Worm (Caenorhabditis elegans): ENCODE data around the gene abu-14.

DNA sequence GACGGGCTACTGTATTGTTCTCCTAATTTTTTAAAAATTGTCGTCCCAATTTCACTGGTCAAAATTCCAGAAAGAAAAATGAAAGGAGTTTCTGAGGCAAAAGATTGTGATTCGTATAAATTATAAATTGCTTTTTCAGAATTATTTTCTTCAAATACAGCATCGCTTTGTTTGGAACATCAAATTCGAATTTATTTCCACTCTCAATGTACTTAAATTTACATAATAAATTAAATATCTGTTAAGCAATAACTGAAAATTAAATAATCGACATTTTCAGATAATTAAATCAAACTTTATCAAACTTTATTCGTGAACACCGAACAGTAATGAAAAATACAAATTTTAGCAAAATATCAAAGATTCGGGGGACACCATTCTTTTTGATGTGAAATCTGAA lies 47.7 kb upstream of the abu-14 start:
- no peak for TF ChIP-seq fos-1 (tag; optimal IDR thresholded peaks at IDR 0.05)
- no peak for TF ChIP-seq nhr-23 (tag; optimal IDR thresholded peaks at IDR 0.05)
- no peak for TF ChIP-seq lin-15B (tag; optimal IDR thresholded peaks at IDR 0.05)
- TF ChIP-seq aly-2 (tag; optimal IDR thresholded peaks at IDR 0.05): no peak
- TF ChIP-seq daf-12 (tag; optimal IDR thresholded peaks at IDR 0.05): no peak
- TF ChIP-seq nhr-25 (tag; optimal IDR thresholded peaks at IDR 0.05): no peak
- no peak for TF ChIP-seq ceh-82 (tag; optimal IDR thresholded peaks at IDR 0.05)
- TF ChIP-seq elt-3 (tag; optimal IDR thresholded peaks at IDR 0.05): no peak
